Fruit fly (Drosophila melanogaster) whole organism, prepupa: ENCODE results near the gene CG7772.
A peak's percentile ranks its signal among the peaks of the same experiment; 100 is the strongest.

Experiments
- Blimp-1 ChIP-seq: fragments of 200-800 bp; sonication (Bioruptor generic); optimal IDR thresholded peaks from 3 replicates; lab custom pipeline; 2017; ENCODE audit warnings: missing biosample characterization, missing genetic modification characterization, mild to moderate bottlenecking, moderate library complexity, missing genetic modification reagents
- CG11902 ChIP-seq: fragments of 200-800 bp; sonication (Bioruptor generic); optimal IDR thresholded peaks from 3 replicates; lab custom pipeline; 2016; ENCODE audit warnings: missing biosample characterization, missing genetic modification characterization
- CG1621 ChIP-seq: fragments of 200-800 bp; sonication (Bioruptor generic); optimal IDR thresholded peaks from 3 replicates; lab custom pipeline; 2018; ENCODE audit warnings: missing biosample characterization, mild to moderate bottlenecking, missing genetic modification characterization
- CG16779 ChIP-seq: fragments of 200-800 bp; sonication (Bioruptor generic); optimal IDR thresholded peaks from 3 replicates; lab custom pipeline; 2017; ENCODE audit warnings: missing biosample characterization, mild to moderate bottlenecking, missing genetic modification characterization
- CG3032 ChIP-seq: fragments of 200-800 bp; optimal IDR thresholded peaks from 2 replicates; lab custom pipeline; 2019; ENCODE audit warnings: missing biosample characterization, mild to moderate bottlenecking, missing genetic modification characterization, moderate library complexity
- CG32006 ChIP-seq: fragments of 200-800 bp; sonication (Bioruptor generic); optimal IDR thresholded peaks from 3 replicates; lab custom pipeline; 2017; ENCODE audit warnings: missing biosample characterization, mild to moderate bottlenecking, missing genetic modification characterization
- CG4318 ChIP-seq: fragments of 200-800 bp; sonication (Bioruptor generic); optimal IDR thresholded peaks from 3 replicates; lab custom pipeline; 2017; ENCODE audit warnings: missing biosample characterization, mild to moderate bottlenecking, missing genetic modification characterization
- CG6276 ChIP-seq: fragments of 200-800 bp; sonication (Bioruptor generic); optimal IDR thresholded peaks from 2 replicates; lab custom pipeline; 2017; ENCODE audit warnings: missing biosample characterization, mild to moderate bottlenecking, missing genetic modification characterization
- CG6792 ChIP-seq: fragments of 200-800 bp; sonication (Bioruptor generic); optimal IDR thresholded peaks from 3 replicates; lab custom pipeline; 2016; ENCODE audit warnings: missing biosample characterization, missing genetic modification characterization
- CG6808 ChIP-seq: fragments of 200-800 bp; sonication (Bioruptor generic); optimal IDR thresholded peaks from 3 replicates; lab custom pipeline; 2017; ENCODE audit warnings: missing biosample characterization, missing genetic modification characterization, mild to moderate bottlenecking, moderate library complexity, missing genetic modification reagents
- CG8319 ChIP-seq: fragments of 200-800 bp; sonication (Bioruptor generic); optimal IDR thresholded peaks from 3 replicates; lab custom pipeline; 2016; ENCODE audit warnings: missing biosample characterization, missing genetic modification characterization
- CG8632 ChIP-seq: fragments of 200-800 bp; sonication (Bioruptor generic); optimal IDR thresholded peaks from 3 replicates; lab custom pipeline; 2016; ENCODE audit warnings: missing biosample characterization, missing genetic modification characterization
- CG9139 ChIP-seq: fragments of 200-800 bp; sonication (Bioruptor generic); optimal IDR thresholded peaks from 3 replicates; lab custom pipeline; 2017; ENCODE audit warnings: missing biosample characterization, mild to moderate bottlenecking, missing genetic modification characterization
- Eip78C ChIP-seq: fragments of 200-800 bp; sonication (Bioruptor generic); peaks from one replicate; lab custom pipeline; 2016; ENCODE audit warnings: missing biosample characterization, missing genetic modification characterization
- Eip93F ChIP-seq: fragments of 200-800 bp; sonication (Bioruptor generic); optimal IDR thresholded peaks from 2 replicates; lab custom pipeline; 2016; ENCODE audit warnings: missing biosample characterization, mild to moderate bottlenecking, missing genetic modification characterization
- Ets21C ChIP-seq: fragments of 200-800 bp; sonication (Bioruptor generic); optimal IDR thresholded peaks from 3 replicates; lab custom pipeline; 2016; ENCODE audit warnings: missing biosample characterization, missing genetic modification characterization
- Ets96B ChIP-seq: fragments of 200-800 bp; optimal IDR thresholded peaks from 2 replicates; lab custom pipeline; 2019; ENCODE audit warnings: missing biosample characterization, mild to moderate bottlenecking, missing genetic modification characterization, moderate library complexity
- Gug ChIP-seq: fragments of 200-800 bp; sonication (Bioruptor generic); IDR thresholded peaks from 2 replicates; pipeline ENCODE4 v1.3.6; 2022; ENCODE audit warnings: missing biosample characterization, missing genetic modification characterization
- Hr38 ChIP-seq: sonication (Bioruptor generic); optimal IDR thresholded peaks from 2 replicates; lab custom pipeline; 2016; ENCODE audit warnings: missing biosample characterization, missing genetic modification characterization
- Hr39 ChIP-seq: fragments of 200-800 bp; sonication (Bioruptor generic); optimal IDR thresholded peaks from 2 replicates; lab custom pipeline; 2016; ENCODE audit warnings: missing biosample characterization, missing genetic modification characterization
- Hr4 ChIP-seq: fragments of 200-800 bp; sonication (Bioruptor generic); optimal IDR thresholded peaks from 3 replicates; lab custom pipeline; 2016; ENCODE audit warnings: missing biosample characterization, missing genetic modification characterization
- OdsH ChIP-seq: fragments of 200-800 bp; sonication (Bioruptor generic); optimal IDR thresholded peaks from 3 replicates; lab custom pipeline; 2016; ENCODE audit warnings: missing biosample characterization, missing genetic modification characterization
- Smox ChIP-seq: fragments of 200-800 bp; sonication (Bioruptor generic); optimal IDR thresholded peaks from 3 replicates; lab custom pipeline; 2016; ENCODE audit warnings: missing biosample characterization, missing genetic modification characterization
- Sox14 ChIP-seq: fragments of 200-800 bp; sonication (Bioruptor generic); optimal IDR thresholded peaks from 3 replicates; lab custom pipeline; 2016; ENCODE audit warnings: missing biosample characterization, missing genetic modification characterization
- achi ChIP-seq: fragments of 200-800 bp; sonication (Bioruptor generic); optimal IDR thresholded peaks from 3 replicates; lab custom pipeline; 2016; ENCODE audit warnings: missing biosample characterization, missing genetic modification characterization
- acj6 ChIP-seq: fragments of 200-800 bp; sonication (Bioruptor generic); optimal IDR thresholded peaks from 3 replicates; lab custom pipeline; 2016; ENCODE audit warnings: missing biosample characterization, missing genetic modification characterization
- cyc ChIP-seq: fragments of 200-800 bp; sonication (Bioruptor generic); optimal IDR thresholded peaks from 3 replicates; lab custom pipeline; 2016; ENCODE audit warnings: missing biosample characterization, missing genetic modification characterization
- lz ChIP-seq: fragments of 200-800 bp; sonication (Bioruptor generic); optimal IDR thresholded peaks from 3 replicates; lab custom pipeline; 2016; ENCODE audit warnings: missing biosample characterization, missing genetic modification characterization
- net ChIP-seq: fragments of 200-800 bp; sonication (Bioruptor generic); optimal IDR thresholded peaks from 3 replicates; lab custom pipeline; 2016; ENCODE audit warnings: missing biosample characterization, missing genetic modification characterization
- pdm3 ChIP-seq: fragments of 200-800 bp; sonication (Bioruptor generic); optimal IDR thresholded peaks from 3 replicates; lab custom pipeline; 2016; ENCODE audit warnings: missing biosample characterization, missing genetic modification characterization
- salr ChIP-seq, 2 experiments: fragments of 200-800 bp; sonication (Bioruptor generic); optimal IDR thresholded peaks; 3 replicates each; lab custom pipeline; 2016 to 2018; ENCODE audit warnings: missing biosample characterization in 2 of 2, missing genetic modification characterization in 2 of 2, mild to moderate bottlenecking in 1 of 2
- ss ChIP-seq, 2 experiments: fragments of 200-800 bp; sonication (Bioruptor generic); optimal IDR thresholded peaks; 2 replicates in 1 of 2; 3 replicates in 1 of 2; lab custom pipeline; 2017 to 2018; ENCODE audit warnings: mild to moderate bottlenecking in 2 of 2, missing biosample characterization in 2 of 2, missing genetic modification characterization in 2 of 2, moderate library complexity in 1 of 2
- svp ChIP-seq: fragments of 200-800 bp; sonication (Bioruptor generic); peaks from one replicate; lab custom pipeline; 2016; ENCODE audit warnings: missing biosample characterization, missing genetic modification characterization
- topi ChIP-seq: fragments of 200-800 bp; sonication (Bioruptor generic); optimal IDR thresholded peaks from 3 replicates; lab custom pipeline; 2016; ENCODE audit warnings: missing biosample characterization, missing genetic modification characterization
- vri ChIP-seq: fragments of 200-800 bp; sonication (Bioruptor generic); optimal IDR thresholded peaks from 3 replicates; lab custom pipeline; 2016; ENCODE audit warnings: missing biosample characterization, mild to moderate bottlenecking, missing genetic modification characterization

Gene CG7772

DNA sequence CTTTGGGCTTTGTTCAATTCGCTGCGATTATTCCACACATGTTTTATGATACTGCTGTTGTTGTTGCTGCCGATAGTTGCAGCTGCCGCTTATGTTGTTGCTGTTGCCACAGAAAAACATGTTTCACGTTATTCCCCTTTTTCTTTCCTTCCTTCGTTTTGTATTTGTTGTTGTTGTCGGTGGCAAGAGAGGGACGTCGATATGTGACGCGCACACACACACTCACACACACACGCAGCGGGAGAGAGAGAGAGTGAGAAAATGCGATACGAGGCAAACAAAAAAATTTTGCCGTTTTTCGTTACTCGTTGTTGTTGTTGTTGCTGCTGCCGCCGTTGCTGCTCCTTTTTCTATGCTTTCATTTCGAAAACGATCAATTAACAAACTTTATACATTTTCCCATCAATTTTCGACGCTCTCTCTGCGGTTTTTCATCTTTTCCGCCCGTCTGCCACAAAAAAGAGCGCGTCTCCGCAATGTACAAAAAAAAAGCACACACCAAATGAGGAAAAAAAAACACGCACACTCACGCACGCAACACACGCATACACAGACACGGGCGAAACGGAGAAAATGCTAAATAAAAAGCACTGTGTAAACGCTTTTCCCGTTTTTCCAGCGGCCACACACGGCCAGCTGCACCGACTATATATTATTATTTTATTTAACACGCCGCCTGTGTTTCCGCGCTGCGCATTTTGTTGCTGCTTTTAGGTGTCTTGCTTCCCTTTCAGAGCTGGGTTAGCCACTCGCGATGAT, 20.4 kb downstream of the CG7772 start (continued):
- TF ChIP-seq CG4318, result no peak
- no peak for TF ChIP-seq Hr39 (GFP tag; lab: Kevin White, UChicago)
- peak; percentile 70 for TF ChIP-seq CG32006 (GFP tag; lab: Kevin White, UChicago)
- TF ChIP-seq Eip78C, result peak; percentile 80
- TF ChIP-seq achi (GFP tag; lab: Kevin White, UChicago), result peak; percentile 8
- no peak for TF ChIP-seq Hr38 (GFP tag; lab: Kevin White, UChicago)
- TF ChIP-seq topi (GFP tag; lab: Kevin White, UChicago), result peak; percentile 2
- peak; percentile 61 for TF ChIP-seq CG1621 (tag; lab: Kevin White, UChicago)
- TF ChIP-seq CG16779 (tag; lab: Kevin White, UChicago), result peak; percentile 75
- peak; percentile 88 for TF ChIP-seq CG6276 (GFP tag; lab: Kevin White, UChicago)
- peak; percentile 2 for TF ChIP-seq Hr4 (GFP tag; lab: Kevin White, UChicago)
- TF ChIP-seq Gug, result no peak; the same call in 1 of the 2 replicates
- no peak for TF ChIP-seq lz (GFP tag; lab: Kevin White, UChicago)
- TF ChIP-seq CG11902 (GFP tag; lab: Kevin White, UChicago), result no peak
- TF ChIP-seq CG9139 (GFP tag; lab: Kevin White, UChicago), result peak; percentile 77
- TF ChIP-seq CG3032 (tag; lab: Kevin White, UChicago), result peak; percentile 68
- TF ChIP-seq acj6 (GFP tag; lab: Kevin White, UChicago), result no peak
- TF ChIP-seq salr (GFP tag; optimal IDR thresholded peaks at IDR 0.05; lab: Kevin White, UChicago), result peak in 1 of 2 experiments; percentile 85
- no peak for TF ChIP-seq CG6792 (GFP tag; lab: Kevin White, UChicago)
- TF ChIP-seq Sox14, result peak; percentile 30
- TF ChIP-seq CG8632, result peak; percentile 43
- TF ChIP-seq net, result peak; percentile 69
- TF ChIP-seq Blimp-1 (GFP tag; lab: Kevin White, UChicago), result no peak

DNA sequence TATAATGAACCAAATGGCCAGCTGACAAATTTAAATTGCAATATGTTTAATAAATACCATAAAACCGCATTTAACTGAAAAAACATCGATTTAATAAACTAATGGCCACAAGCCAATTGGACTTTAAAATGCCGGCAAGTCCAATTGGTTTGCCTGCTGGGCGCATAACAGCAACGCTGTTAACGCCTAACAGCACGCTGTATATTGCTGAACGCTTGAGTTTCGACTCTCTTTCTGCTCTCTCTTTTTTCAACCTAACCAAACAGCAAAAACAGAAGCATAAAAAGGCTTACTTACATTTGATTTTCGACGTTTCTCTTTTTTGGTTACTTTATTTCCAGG, 21.0 kb downstream of the CG7772 start:
- TF ChIP-seq Ets21C (GFP tag; lab: Kevin White, UChicago), result no peak
- no peak for TF ChIP-seq CG8632
- no peak for TF ChIP-seq Ets96B
- TF ChIP-seq pdm3 (GFP tag; lab: Kevin White, UChicago), result no peak
- TF ChIP-seq CG6808 (GFP tag; lab: Kevin White, UChicago), result no peak
- no peak for TF ChIP-seq achi (GFP tag; lab: Kevin White, UChicago)
- TF ChIP-seq CG16779 (tag; lab: Kevin White, UChicago), result no peak
- no peak for TF ChIP-seq Hr39 (GFP tag; lab: Kevin White, UChicago)
- TF ChIP-seq CG6792 (GFP tag; lab: Kevin White, UChicago), result no peak
- TF ChIP-seq CG1621 (tag; lab: Kevin White, UChicago), result no peak
- TF ChIP-seq Hr38 (GFP tag; lab: Kevin White, UChicago), result no peak
- no peak for TF ChIP-seq OdsH (GFP tag; lab: Kevin White, UChicago)
- TF ChIP-seq Eip93F, result no peak
- no peak for TF ChIP-seq ss (GFP tag; optimal IDR thresholded peaks at IDR 0.05; lab: Kevin White, UChicago)
- TF ChIP-seq Hr4 (GFP tag; lab: Kevin White, UChicago), result no peak
- no peak for TF ChIP-seq vri (GFP tag; lab: Kevin White, UChicago)
- no peak for TF ChIP-seq Smox (GFP tag; lab: Kevin White, UChicago)
- TF ChIP-seq CG8319, result no peak
- no peak for TF ChIP-seq cyc (GFP tag; lab: Kevin White, UChicago)
- TF ChIP-seq, all 60 proteins: peak for 0

- TF ChIP-seq svp (peak; percentile 50), vri (GFP tag; lab: Kevin White, UChicago) (peak; percentile 21), CG3032 (tag; lab: Kevin White, UChicago) (no peak)
These were observed 21.8 kb downstream of the CG7772 start for dm6 chrX:17885295-17885694.
